Worm (Caenorhabditis elegans) whole organism, young adult: Measurements from ENCODE around the gene C25H3.3.
A peak's percentile ranks its signal among the peaks of the same experiment; 100 is the strongest.

Experiments used
- B0019.2 ChIP-seq: fragments of 200-800 bp; sonication (Bioruptor generic); conservative IDR thresholded peaks from 2 replicates; pipeline ENCODE4 v1.3.6; 2022; ENCODE audit warnings: missing genetic modification reagents, missing genetic modification characterization, missing compliant biosample characterization
- B0336.3 ChIP-seq: fragments of 200-800 bp; sonication (Bioruptor generic); IDR thresholded peaks from 2 replicates; pipeline ENCODE4 v1.3.6; 2022; ENCODE audit warnings: missing genetic modification characterization, missing compliant biosample characterization
- C06A6.2 ChIP-seq: fragments of 200-800 bp; sonication (Bioruptor generic); conservative IDR thresholded peaks from 2 replicates; pipeline ENCODE4 v1.3.6; 2022; ENCODE audit warnings: missing genetic modification characterization, missing compliant biosample characterization
- D2030.7 ChIP-seq: fragments of 200-800 bp; sonication (Bioruptor generic); IDR thresholded peaks from 2 replicates; pipeline ENCODE4 v1.3.6; 2022; ENCODE audit warnings: missing genetic modification reagents, missing genetic modification characterization, missing compliant biosample characterization
- F33H1.4 ChIP-seq: fragments of 200-800 bp; sonication (Bioruptor generic); IDR thresholded peaks from 2 replicates; pipeline ENCODE4 v1.3.6; 2022; ENCODE audit warnings: missing genetic modification reagents, missing genetic modification characterization, missing compliant biosample characterization
- F49E8.2 ChIP-seq: sonication (generic microtip); optimal IDR thresholded peaks from 3 replicates; lab custom pipeline; 2017; ENCODE audit warnings: missing genetic modification characterization, mild to moderate bottlenecking, missing compliant biosample characterization, antibody characterized with exemption, moderate library complexity; ENCODE audit not compliant: insufficient read depth
- F52B5.7 ChIP-seq: sonication (generic microtip); optimal IDR thresholded peaks from 2 replicates; lab custom pipeline; 2016; ENCODE audit warnings: mild to moderate bottlenecking, missing genetic modification characterization, missing compliant biosample characterization
- F55B11.4 ChIP-seq: sonication (generic microtip); optimal IDR thresholded peaks from 2 replicates; lab custom pipeline; 2016; ENCODE audit warnings: missing compliant biosample characterization, missing genetic modification characterization, borderline replicate concordance; ENCODE audit not compliant: insufficient read depth
- Y53G8AR.9 ChIP-seq: fragments of 200-800 bp; sonication (Bioruptor generic); conservative IDR thresholded peaks from 2 replicates; pipeline ENCODE4 v1.3.6; 2022; ENCODE audit warnings: missing genetic modification reagents, missing genetic modification characterization, missing compliant biosample characterization
- Y79H2A.3 ChIP-seq: fragments of 200-800 bp; sonication (Bioruptor generic); conservative IDR thresholded peaks from 2 replicates; pipeline ENCODE4 v1.3.6; 2022; ENCODE audit warnings: missing genetic modification reagents, missing genetic modification characterization, missing compliant biosample characterization
- ama-1 ChIP-seq, 3 experiments: fragments of 150-350 bp in 1 of 3; sonication (generic microtip) in 2 of 3; optimal IDR thresholded peaks; 2 replicates each; lab custom pipeline; 2014 to 2018; ENCODE audit warnings: missing biosample characterization in 2 of 3, missing genetic modification characterization in 2 of 3, missing genetic modification reagents in 2 of 3
- aptf-3 ChIP-seq: fragments of 200-800 bp; sonication (Bioruptor generic); IDR thresholded peaks from 2 replicates; pipeline ENCODE4 v1.3.6; 2022; ENCODE audit warnings: missing genetic modification characterization, missing compliant biosample characterization
- attf-6 ChIP-seq: fragments of 200-800 bp; sonication (Bioruptor generic); IDR thresholded peaks from 2 replicates; pipeline ENCODE4 v1.3.6; 2022; ENCODE audit warnings: missing genetic modification reagents, missing genetic modification characterization, missing compliant biosample characterization
- bed-1 ChIP-seq: fragments of 200-800 bp; sonication (Bioruptor generic); IDR thresholded peaks from 2 replicates; pipeline ENCODE4 v1.3.6; 2022; ENCODE audit warnings: missing genetic modification reagents, missing genetic modification characterization, missing compliant biosample characterization
- cebp-1 ChIP-seq, 2 experiments: fragments of 200-800 bp in 1 of 2; sonication (Bioruptor generic) in 1 of 2; sonication (generic microtip) in 1 of 2; IDR thresholded peaks in 1 of 2; optimal IDR thresholded peaks in 1 of 2; 2 replicates each; pipeline versions ENCODE4 v1.3.6 to Lab custom; 2017 to 2022; ENCODE audit warnings: missing compliant biosample characterization in 2 of 2, missing genetic modification characterization in 2 of 2, mild to moderate bottlenecking in 1 of 2, missing genetic modification reagents in 1 of 2, moderate library complexity in 1 of 2
- ceh-40 ChIP-seq: fragments of 200-800 bp; sonication (Bioruptor generic); IDR thresholded peaks from 2 replicates; pipeline ENCODE4 v1.3.6; 2022; ENCODE audit warnings: missing genetic modification characterization, missing compliant biosample characterization
- ceh-58 ChIP-seq: fragments of 200-800 bp; sonication (Bioruptor generic); IDR thresholded peaks from 2 replicates; pipeline ENCODE4 v1.3.6; 2022; ENCODE audit warnings: missing genetic modification characterization, missing compliant biosample characterization
- chd-7 ChIP-seq: sonication (generic microtip); optimal IDR thresholded peaks from 2 replicates; lab custom pipeline; 2016; ENCODE audit warnings: mild to moderate bottlenecking, missing genetic modification characterization, moderate library complexity, missing compliant biosample characterization
- hlh-12 ChIP-seq: sonication (generic microtip); optimal IDR thresholded peaks from 2 replicates; lab custom pipeline; 2016; ENCODE audit warnings: missing genetic modification characterization, missing compliant biosample characterization
- hlh-26 ChIP-seq: fragments of 200-800 bp; sonication (Bioruptor generic); conservative IDR thresholded peaks from 2 replicates; pipeline ENCODE4 v1.3.6; 2022; ENCODE audit warnings: missing genetic modification reagents, missing genetic modification characterization, missing compliant biosample characterization
- hmg-1.2 ChIP-seq: fragments of 200-800 bp; sonication (Bioruptor generic); IDR thresholded peaks from 2 replicates; pipeline ENCODE4 v1.3.6; 2022; ENCODE audit warnings: missing genetic modification reagents, missing genetic modification characterization, missing compliant biosample characterization
- hsf-1 ChIP-seq: fragments of 200-800 bp; sonication (Bioruptor generic); IDR thresholded peaks from 2 replicates; pipeline ENCODE4 v1.3.6; 2022; ENCODE audit warnings: missing genetic modification reagents, missing genetic modification characterization, missing compliant biosample characterization
- lag-1 ChIP-seq: fragments of 200-800 bp; sonication (Bioruptor generic); IDR thresholded peaks from 2 replicates; pipeline ENCODE4 v1.3.6; 2022; ENCODE audit warnings: missing genetic modification reagents, missing genetic modification characterization, missing compliant biosample characterization
- lin-26 ChIP-seq: fragments of 200-800 bp; sonication (Bioruptor generic); IDR thresholded peaks from 2 replicates; pipeline ENCODE4 v1.3.6; 2022; ENCODE audit warnings: missing genetic modification reagents, missing genetic modification characterization, missing compliant biosample characterization
- lin-35 ChIP-seq, 3 experiments: fragments of 150-350 bp in 2 of 3; sonication (generic microtip) in 1 of 3; optimal IDR thresholded peaks; 2 replicates each; lab custom pipeline; 2014 to 2018; ENCODE audit warnings: missing biosample characterization in 3 of 3, missing genetic modification characterization in 3 of 3, missing genetic modification reagents in 3 of 3
- lsy-27 ChIP-seq: sonication (generic microtip); optimal IDR thresholded peaks from 2 replicates; lab custom pipeline; 2017; ENCODE audit warnings: missing genetic modification characterization, mild to moderate bottlenecking, missing compliant biosample characterization, antibody characterized with exemption, missing genotype, borderline replicate concordance; ENCODE audit not compliant: insufficient read depth
- mxl-1 ChIP-seq: sonication (generic microtip); optimal IDR thresholded peaks from 2 replicates; lab custom pipeline; 2016; ENCODE audit warnings: missing genetic modification characterization, missing compliant biosample characterization
- nfya-1 ChIP-seq: sonication (generic microtip); optimal IDR thresholded peaks from 2 replicates; lab custom pipeline; 2017; ENCODE audit warnings: antibody characterized with exemption, missing compliant biosample characterization, missing genetic modification characterization, borderline replicate concordance; ENCODE audit not compliant: insufficient read depth
- nfya-2 ChIP-seq: fragments of 200-800 bp; sonication (Bioruptor generic); IDR thresholded peaks from 2 replicates; pipeline ENCODE4 v1.3.6; 2022; ENCODE audit warnings: missing genetic modification reagents, missing genetic modification characterization, missing compliant biosample characterization
- repo-1 ChIP-seq: sonication (generic microtip); optimal IDR thresholded peaks from 2 replicates; lab custom pipeline; 2017; ENCODE audit warnings: mild to moderate bottlenecking, missing genetic modification characterization, missing compliant biosample characterization
- sea-2 ChIP-seq: fragments of 200-800 bp; sonication (Bioruptor generic); IDR thresholded peaks from 2 replicates; pipeline ENCODE4 v1.3.6; 2022; ENCODE audit warnings: missing genetic modification characterization, missing compliant biosample characterization
- snpc-3.4 ChIP-seq: sonication (generic microtip); optimal IDR thresholded peaks from 2 replicates; lab custom pipeline; 2017; ENCODE audit warnings: missing genetic modification characterization, mild to moderate bottlenecking, missing compliant biosample characterization, antibody characterized with exemption, moderate library complexity, missing genotype, missing genetic modification reagents
- tbp1 ChIP-seq: fragments of 200-800 bp; sonication (Bioruptor generic); optimal IDR thresholded peaks from 2 replicates; lab custom pipeline; 2018; ENCODE audit warnings: mild to moderate bottlenecking, missing genetic modification characterization, missing compliant biosample characterization
- unc-130 ChIP-seq: sonication (generic microtip); optimal IDR thresholded peaks from 2 replicates; lab custom pipeline; 2016; ENCODE audit warnings: missing genetic modification reagents, missing genetic modification characterization, missing compliant biosample characterization
- xnd-1 ChIP-seq: sonication (generic microtip); optimal IDR thresholded peaks from 2 replicates; lab custom pipeline; 2016; ENCODE audit warnings: missing genotype, missing genetic modification reagents, missing genetic modification characterization, missing compliant biosample characterization
- zfh-2 ChIP-seq: fragments of 200-800 bp; sonication (Bioruptor generic); conservative IDR thresholded peaks from 2 replicates; pipeline ENCODE4 v1.3.6; 2022; ENCODE audit warnings: missing genetic modification reagents, missing genetic modification characterization, missing compliant biosample characterization
- zim-3 ChIP-seq: sonication (generic microtip); optimal IDR thresholded peaks from 2 replicates; lab custom pipeline; 2017; ENCODE audit warnings: mild to moderate bottlenecking, missing genetic modification characterization, moderate library complexity, missing compliant biosample characterization
- ztf-22 ChIP-seq: fragments of 200-800 bp; sonication (Bioruptor generic); optimal IDR thresholded peaks from 2 replicates; lab custom pipeline; 2018; ENCODE audit warnings: mild to moderate bottlenecking, missing genetic modification characterization, moderate library complexity, missing compliant biosample characterization
- ztf-25 ChIP-seq: fragments of 200-800 bp; sonication (Bioruptor generic); IDR thresholded peaks from 2 replicates; pipeline ENCODE4 v1.3.6; 2022; ENCODE audit warnings: missing genetic modification reagents, missing genetic modification characterization, missing compliant biosample characterization
- ztf-28 ChIP-seq: fragments of 200-800 bp; sonication (Bioruptor generic); IDR thresholded peaks from 2 replicates; pipeline ENCODE4 v1.3.6; 2022; ENCODE audit warnings: missing genetic modification reagents, missing genetic modification characterization, missing compliant biosample characterization
- ztf-3 ChIP-seq: fragments of 200-800 bp; sonication (Bioruptor generic); optimal IDR thresholded peaks from 2 replicates; lab custom pipeline; 2018; ENCODE audit warnings: mild to moderate bottlenecking, missing genetic modification characterization, missing compliant biosample characterization
- ztf-6 ChIP-seq: fragments of 200-800 bp; sonication (Bioruptor generic); IDR thresholded peaks from 2 replicates; pipeline ENCODE4 v1.3.6; 2022; ENCODE audit warnings: missing genetic modification reagents, missing genetic modification characterization, missing compliant biosample characterization

Gene C25H3.3

ce11 chrII:5661735-5662177 is 32.2 kb upstream of the C25H3.3 start (continued):
- peak; percentile 55 for TF ChIP-seq ztf-22 (GFP tag; lab: Kevin White, UChicago)
- TF ChIP-seq lin-35 (GFP tag; optimal IDR thresholded peaks at IDR 0.05; lab: Kevin White, UChicago): peak in 2 of 3 experiments; percentile 57 to 69
- peak; percentile 33 for TF ChIP-seq F49E8.2 (tag; lab: Kevin White, UChicago)
- TF ChIP-seq unc-130 (GFP tag; lab: Kevin White, UChicago): peak; percentile 65
- TF ChIP-seq tbp1 (GFP tag; lab: Kevin White, UChicago): peak; percentile 71
- TF ChIP-seq ztf-28 (GFP tag; lab: Robert Waterston, UW): peak; percentile 93
- peak; percentile 95; the same call in 1 of the 2 replicates for TF ChIP-seq ztf-25 (GFP tag; lab: Robert Waterston, UW)
- peak; percentile 98 for TF ChIP-seq B0336.3 (GFP tag; lab: Robert Waterston, UW)
- TF ChIP-seq hsf-1 (GFP tag; lab: Robert Waterston, UW): peak; percentile 89
- TF ChIP-seq C06A6.2 (GFP tag; lab: Robert Waterston, UW): peak; percentile 92
- no peak for TF ChIP-seq nfya-1 (tag; lab: Kevin White, UChicago)
- TF ChIP-seq F52B5.7 (tag; lab: Kevin White, UChicago): peak; percentile 100
- peak; percentile 94 for TF ChIP-seq ztf-3 (GFP tag; lab: Kevin White, UChicago)
- TF ChIP-seq ceh-58 (GFP tag; lab: Robert Waterston, UW): peak; percentile 97
- TF ChIP-seq ama-1 (optimal IDR thresholded peaks at IDR 0.05; lab: Kevin White, UChicago): peak; percentile 100
- TF ChIP-seq ama-1 (GFP tag; optimal IDR thresholded peaks at IDR 0.05; lab: Kevin White, UChicago): peak; percentile 89 to 94
- peak; percentile 67 for TF ChIP-seq mxl-1 (tag; lab: Kevin White, UChicago)
- TF ChIP-seq ztf-6 (GFP tag; lab: Robert Waterston, UW): peak; percentile 83
- TF ChIP-seq chd-7 (tag; lab: Kevin White, UChicago): peak; percentile 99
- TF ChIP-seq bed-1: peak; percentile 91
- TF ChIP-seq B0019.2 (GFP tag; lab: Robert Waterston, UW): peak; percentile 67
- peak; percentile 97 for TF ChIP-seq Y53G8AR.9
- peak; percentile 88 for TF ChIP-seq cebp-1 (GFP tag; IDR thresholded peaks at IDR 0.05; lab: Robert Waterston, UW)
- TF ChIP-seq cebp-1 (tag; optimal IDR thresholded peaks at IDR 0.05; lab: Kevin White, UChicago): peak; percentile 90
- peak; percentile 97 for TF ChIP-seq repo-1 (tag; lab: Kevin White, UChicago)
- peak; percentile 50 for TF ChIP-seq xnd-1 (tag; lab: Kevin White, UChicago)
- peak; percentile 85 for TF ChIP-seq lin-26 (GFP tag; lab: Robert Waterston, UW)
- TF ChIP-seq Y79H2A.3 (GFP tag; lab: Robert Waterston, UW): peak; percentile 96
- peak; percentile 93 for TF ChIP-seq hmg-1.2 (GFP tag; lab: Robert Waterston, UW)
- 0 out of 2 replicates have a peak, but pooled peaks have one; percentile 70 for TF ChIP-seq lag-1 (GFP tag; lab: Robert Waterston, UW)
- TF ChIP-seq zim-3 (tag; lab: Kevin White, UChicago): peak; percentile 99
- TF ChIP-seq hlh-12: no peak
- peak; percentile 64 for TF ChIP-seq D2030.7 (GFP tag; lab: Robert Waterston, UW)
- TF ChIP-seq sea-2: peak; percentile 96
- TF ChIP-seq attf-6 (GFP tag; lab: Robert Waterston, UW): peak; percentile 92
- peak; percentile 99 for TF ChIP-seq nfya-2
- peak; percentile 94 for TF ChIP-seq ceh-40 (GFP tag; lab: Robert Waterston, UW)
- TF ChIP-seq snpc-3.4 (tag; lab: Kevin White, UChicago): no peak
- 0 out of 2 replicates have a peak, but pooled peaks have one; percentile 78 for TF ChIP-seq hlh-26 (GFP tag; lab: Robert Waterston, UW)
- TF ChIP-seq lsy-27 (tag; lab: Kevin White, UChicago): peak; percentile 90
- TF ChIP-seq zfh-2 (GFP tag; lab: Robert Waterston, UW): peak; percentile 98
- TF ChIP-seq aptf-3 (GFP tag; lab: Robert Waterston, UW): peak; percentile 99
- no peak for TF ChIP-seq F55B11.4 (tag; lab: Kevin White, UChicago)
- TF ChIP-seq F33H1.4 (GFP tag; lab: Robert Waterston, UW): no peak; the same call in 1 of the 2 replicates
